Fruit fly (Drosophila melanogaster) whole organism, embryonic: ENCODE data around the gene Ptp10D.

ENCODE experiments used
- Aef1 ChIP-seq: fragments of 200-800 bp; sonication (Bioruptor generic); IDR thresholded peaks from 3 replicates; pipeline ENCODE4 v1.3.6; 2022; ENCODE audit warnings: missing biosample characterization, missing genetic modification characterization
- BEAF-32 ChIP-seq: fragments of 200-800 bp; sonication (Bioruptor generic); optimal IDR thresholded peaks from 3 replicates; lab custom pipeline; 2017; ENCODE audit warnings: missing biosample characterization, missing genetic modification characterization, mild to moderate bottlenecking, moderate library complexity, missing genetic modification reagents
- Bdp1 ChIP-seq: fragments of 200-800 bp; sonication (Bioruptor generic); optimal IDR thresholded peaks from 3 replicates; lab custom pipeline; 2016; ENCODE audit warnings: missing biosample characterization, missing genetic modification characterization
- Blimp-1 ChIP-seq: fragments of 200-800 bp; sonication (Bioruptor generic); optimal IDR thresholded peaks from 3 replicates; lab custom pipeline; 2018; ENCODE audit warnings: missing biosample characterization, missing genetic modification characterization, mild to moderate bottlenecking, moderate library complexity, missing genetic modification reagents
- CG10543 ChIP-seq: fragments of 200-800 bp; sonication (Bioruptor generic); optimal IDR thresholded peaks from 3 replicates; lab custom pipeline; 2017; ENCODE audit warnings: missing biosample characterization, mild to moderate bottlenecking, missing genetic modification characterization, moderate library complexity
- CG10979 ChIP-seq: fragments of 200-800 bp; sonication (Bioruptor generic); optimal IDR thresholded peaks from 2 replicates; lab custom pipeline; 2018; ENCODE audit warnings: missing biosample characterization, mild to moderate bottlenecking, missing genetic modification characterization, moderate library complexity
- CG13624 ChIP-seq: fragments of 200-800 bp; sonication (Bioruptor generic); optimal IDR thresholded peaks from 2 replicates; lab custom pipeline; 2016; ENCODE audit warnings: missing biosample characterization, missing genetic modification characterization
- CG14965 ChIP-seq: fragments of 200-800 bp; sonication (Bioruptor generic); optimal IDR thresholded peaks from 2 replicates; lab custom pipeline; 2016; ENCODE audit warnings: missing biosample characterization, missing genetic modification characterization, borderline replicate concordance
- CG17361 ChIP-seq: fragments of 200-800 bp; sonication (Bioruptor generic); IDR thresholded peaks from 3 replicates; pipeline ENCODE4 v1.3.6; 2022; ENCODE audit warnings: missing biosample characterization, missing genetic modification characterization
- CG17802 ChIP-seq: fragments of 200-800 bp; sonication (Bioruptor generic); optimal IDR thresholded peaks from 2 replicates; lab custom pipeline; 2018; ENCODE audit warnings: missing biosample characterization, mild to moderate bottlenecking, missing genetic modification characterization, moderate library complexity
- CG17912 ChIP-seq: fragments of 200-800 bp; sonication (Bioruptor generic); optimal IDR thresholded peaks from 2 replicates; lab custom pipeline; 2018; ENCODE audit warnings: missing biosample characterization, mild to moderate bottlenecking, missing genetic modification characterization
- CG1832 ChIP-seq: fragments of 200-800 bp; sonication (Bioruptor generic); optimal IDR thresholded peaks from 2 replicates; lab custom pipeline; 2017; ENCODE audit warnings: missing biosample characterization, mild to moderate bottlenecking, missing genetic modification characterization, inconsistent platforms
- CG18476 ChIP-seq: fragments of 200-800 bp; sonication (Bioruptor generic); optimal IDR thresholded peaks from 2 replicates; lab custom pipeline; 2016; ENCODE audit warnings: missing biosample characterization, mild to moderate bottlenecking, missing genetic modification characterization
- CG4617 ChIP-seq: fragments of 200-800 bp; sonication (Bioruptor generic); optimal IDR thresholded peaks from 3 replicates; lab custom pipeline; 2016; ENCODE audit warnings: missing biosample characterization, missing genetic modification characterization, borderline replicate concordance
- CG7963 ChIP-seq: fragments of 200-800 bp; sonication (Bioruptor generic); IDR thresholded peaks from 3 replicates; pipeline ENCODE4 v1.3.6; 2022; ENCODE audit warnings: missing biosample characterization, missing genetic modification characterization; ENCODE audit not compliant: partially characterized antibody
- CG9215 ChIP-seq: fragments of 200-800 bp; sonication (Bioruptor generic); IDR thresholded peaks from 2 replicates; pipeline ENCODE4 v1.3.6; 2022; ENCODE audit warnings: missing biosample characterization, missing genetic modification characterization
- CkIIα-i1 ChIP-seq: fragments of 200-800 bp; sonication (Bioruptor generic); IDR thresholded peaks from 2 replicates; pipeline ENCODE4 v1.3.6; 2022; ENCODE audit warnings: missing biosample characterization, missing genetic modification characterization
- Deaf1 ChIP-seq: fragments of 200-800 bp; optimal IDR thresholded peaks from 3 replicates; lab custom pipeline; 2019; ENCODE audit warnings: missing biosample characterization, mild to moderate bottlenecking, missing genetic modification characterization, moderate library complexity
- Dip3 ChIP-seq: fragments of 200-800 bp; sonication (Bioruptor generic); optimal IDR thresholded peaks from 3 replicates; lab custom pipeline; 2016; ENCODE audit warnings: missing biosample characterization, missing genetic modification characterization
- ERR ChIP-seq: fragments of 200-800 bp; sonication (Bioruptor generic); optimal IDR thresholded peaks from 2 replicates; lab custom pipeline; 2016; ENCODE audit warnings: missing biosample characterization, missing genetic modification characterization
- Fer2 ChIP-seq: fragments of 200-800 bp; sonication (Bioruptor generic); optimal IDR thresholded peaks from 2 replicates; lab custom pipeline; 2018; ENCODE audit warnings: missing biosample characterization, mild to moderate bottlenecking, missing genetic modification characterization, moderate library complexity
- Hr78 ChIP-seq, 2 experiments: fragments of 200-800 bp in 1 of 2; fragments of >200 bp in 1 of 2; sonication (Bioruptor generic) in 1 of 2; optimal IDR thresholded peaks; 2 replicates each; lab custom pipeline; 2017 to 2019; ENCODE audit warnings: missing biosample characterization in 2 of 2, missing genetic modification characterization in 2 of 2, mild to moderate bottlenecking in 1 of 2, moderate library complexity in 1 of 2
- Lpt ChIP-seq: fragments of >200 bp; optimal IDR thresholded peaks from 2 replicates; lab custom pipeline; 2018; ENCODE audit warnings: missing biosample characterization, missing genetic modification characterization
- Med ChIP-seq: fragments of 200-800 bp; sonication (Bioruptor generic); peaks from one replicate; lab custom pipeline; 2016; ENCODE audit warnings: missing biosample characterization, missing genetic modification characterization, mild to moderate bottlenecking, inconsistent platforms, moderate library complexity
- Meics ChIP-seq: fragments of 200-800 bp; sonication (Bioruptor generic); optimal IDR thresholded peaks from 2 replicates; lab custom pipeline; 2017; ENCODE audit warnings: missing biosample characterization, mild to moderate bottlenecking, missing genetic modification characterization
- Rfx ChIP-seq: fragments of 200-800 bp; sonication (Bioruptor generic); IDR thresholded peaks from 2 replicates; pipeline ENCODE4 v1.3.6; 2022; ENCODE audit warnings: missing biosample characterization, missing genetic modification characterization
- Stat92E ChIP-seq, 3 experiments: fragments of >200 bp in 2 of 3; fragments of 200-800 bp in 1 of 3; sonication (Bioruptor generic) in 1 of 3; optimal IDR thresholded peaks; 2 replicates each; lab custom pipeline; 2017 to 2019; ENCODE audit warnings: missing biosample characterization in 3 of 3, missing genetic modification characterization in 3 of 3, mild to moderate bottlenecking in 1 of 3, moderate library complexity in 1 of 3
- Vsx1 ChIP-seq: fragments of 200-800 bp; sonication (Bioruptor generic); optimal IDR thresholded peaks from 2 replicates; lab custom pipeline; 2017; ENCODE audit warnings: missing biosample characterization, mild to moderate bottlenecking, missing genetic modification characterization, missing genetic modification reagents
- chif ChIP-seq, 2 experiments: fragments of 200-800 bp; sonication (Bioruptor generic); optimal IDR thresholded peaks; 3 replicates each; lab custom pipeline; 2016; ENCODE audit warnings: missing biosample characterization in 2 of 2, missing genetic modification characterization in 2 of 2
- croc ChIP-seq: fragments of 200-800 bp; sonication (Bioruptor generic); conservative IDR thresholded peaks from 3 replicates; pipeline ENCODE4 v1.3.6; 2022; ENCODE audit warnings: missing biosample characterization, missing genetic modification characterization
- fd64A ChIP-seq: fragments of 200-800 bp; sonication (Bioruptor generic); optimal IDR thresholded peaks from 3 replicates; lab custom pipeline; 2018; ENCODE audit warnings: missing biosample characterization, mild to moderate bottlenecking, missing genetic modification characterization
- ftz-f1 ChIP-seq: fragments of 200-800 bp; sonication (Bioruptor generic); optimal IDR thresholded peaks from 2 replicates; lab custom pipeline; 2016; ENCODE audit warnings: missing biosample characterization, missing genetic modification characterization
- hbn ChIP-seq: fragments of 200-800 bp; sonication (Bioruptor generic); IDR thresholded peaks from 2 replicates; pipeline ENCODE4 v1.3.6; 2022; ENCODE audit warnings: missing biosample characterization, missing genetic modification characterization; ENCODE audit not compliant: partially characterized antibody
- her ChIP-seq: fragments of 200-800 bp; sonication (Bioruptor generic); optimal IDR thresholded peaks from 2 replicates; lab custom pipeline; 2016; ENCODE audit warnings: missing biosample characterization, missing genetic modification characterization
- lov ChIP-seq, 2 experiments: fragments of 200-800 bp in 1 of 2; fragments of >200 bp in 1 of 2; sonication (Bioruptor generic) in 1 of 2; IDR thresholded peaks in 1 of 2; optimal IDR thresholded peaks in 1 of 2; 2 replicates in 1 of 2; 3 replicates in 1 of 2; pipeline versions ENCODE4 v1.3.6 to Lab custom; 2017 to 2022; ENCODE audit warnings: missing biosample characterization in 1 of 2, missing genetic modification characterization in 1 of 2
- maf-S ChIP-seq: fragments of 200-800 bp; sonication (Bioruptor generic); optimal IDR thresholded peaks from 2 replicates; lab custom pipeline; 2016; ENCODE audit warnings: missing biosample characterization, missing genetic modification characterization
- onecut ChIP-seq: fragments of 200-800 bp; sonication (Bioruptor generic); IDR thresholded peaks from 2 replicates; pipeline ENCODE4 v1.3.6; 2022; ENCODE audit warnings: missing biosample characterization, missing genetic modification characterization
- p53 ChIP-seq: fragments of 200-800 bp; sonication (Bioruptor generic); optimal IDR thresholded peaks from 2 replicates; lab custom pipeline; 2016; ENCODE audit warnings: missing biosample characterization, missing genetic modification characterization
- pfk ChIP-seq: fragments of 200-800 bp; sonication (Bioruptor generic); optimal IDR thresholded peaks from 2 replicates; lab custom pipeline; 2018; ENCODE audit warnings: missing biosample characterization, mild to moderate bottlenecking, missing genetic modification characterization, moderate library complexity
- pho ChIP-seq: fragments of 200-800 bp; sonication (Bioruptor generic); optimal IDR thresholded peaks from 2 replicates; lab custom pipeline; 2016; ENCODE audit warnings: missing biosample characterization, missing genetic modification characterization
- seq ChIP-seq: fragments of 200-800 bp; sonication (Bioruptor generic); IDR thresholded peaks from 2 replicates; pipeline ENCODE4 v1.3.6; 2022; ENCODE audit warnings: missing biosample characterization, missing genetic modification characterization
- sob ChIP-seq: fragments of 200-800 bp; sonication (Bioruptor generic); IDR thresholded peaks from 2 replicates; pipeline ENCODE4 v1.3.6; 2022; ENCODE audit warnings: missing biosample characterization, missing genetic modification characterization
- tin ChIP-seq: fragments of 200-800 bp; sonication (Bioruptor generic); optimal IDR thresholded peaks from 3 replicates; lab custom pipeline; 2016; ENCODE audit warnings: missing biosample characterization, missing genetic modification characterization
- ttk ChIP-seq: fragments of 200-800 bp; sonication (Bioruptor generic); IDR thresholded peaks from 2 replicates; pipeline ENCODE4 v2.1.2; 2022; ENCODE audit warnings: missing biosample characterization, missing genetic modification characterization
- tup ChIP-seq: fragments of 200-800 bp; sonication (Bioruptor generic); optimal IDR thresholded peaks from 2 replicates; lab custom pipeline; 2016; ENCODE audit warnings: missing biosample characterization, mild to moderate bottlenecking, missing genetic modification characterization, moderate library complexity
- z ChIP-seq: fragments of 200-800 bp; sonication (Bioruptor generic); IDR thresholded peaks from 3 replicates; pipeline ENCODE4 v1.3.6; 2022; ENCODE audit warnings: missing biosample characterization, missing genetic modification characterization
- zf30C ChIP-seq: fragments of 200-800 bp; sonication (Bioruptor generic); optimal IDR thresholded peaks from 3 replicates; lab custom pipeline; 2018; ENCODE audit warnings: missing biosample characterization, mild to moderate bottlenecking, missing genetic modification characterization
- zfh2 ChIP-seq: fragments of 200-800 bp; sonication (Bioruptor generic); optimal IDR thresholded peaks from 2 replicates; lab custom pipeline; 2016; ENCODE audit warnings: missing biosample characterization, missing genetic modification characterization

Gene Ptp10D

dm6 chrX:11580200-11580840, 41.5 kb upstream of the Ptp10D start, which contains the start of gene nod (continued):
- TF ChIP-seq Stat92E (GFP tag; optimal IDR thresholded peaks at IDR 0.05; lab: Kevin White, UChicago) (no peak), chif (GFP tag; optimal IDR thresholded peaks at IDR 0.05; lab: Kevin White, UChicago) (peak; percentile 21 to 52), CkIIα-i1 (GFP tag; lab: Robert Waterston, UW) (no peak), CG4617 (GFP tag; lab: Kevin White, UChicago) (peak; percentile 27), p53 (GFP tag; lab: Kevin White, UChicago) (peak; percentile 61), zfh2 (GFP tag; lab: Kevin White, UChicago) (peak; percentile 82), maf-S (GFP tag; lab: Kevin White, UChicago) (peak; percentile 58), CG18476 (GFP tag; lab: Kevin White, UChicago) (peak; percentile 43), sob (GFP tag; lab: Robert Waterston, UW) (peak; percentile 55; the same call in 1 of the 2 replicates), Lpt (GFP tag; lab: Kevin White, UChicago) (no peak), tin (GFP tag; lab: Kevin White, UChicago) (peak; percentile 64), pho (GFP tag; lab: Kevin White, UChicago) (peak; percentile 62), z (GFP tag; lab: Robert Waterston, UW) (peak; percentile 45; the same call in 1 of the 3 replicates), CG7963 (GFP tag; lab: Robert Waterston, UW) (0 out of 3 replicates have a peak, but pooled peaks have one; percentile 38), ftz-f1 (GFP tag; lab: Kevin White, UChicago) (peak; percentile 87), her (peak; percentile 73), Fer2 (tag; lab: Kevin White, UChicago) (no peak), CG10979 (tag; lab: Kevin White, UChicago) (peak; percentile 48), croc (GFP tag; lab: Robert Waterston, UW) (no peak; the same call in 2 of the 3 replicates), Rfx (GFP tag; lab: Robert Waterston, UW) (peak; percentile 74), CG14965 (GFP tag; lab: Kevin White, UChicago) (no peak), tup (GFP tag; lab: Kevin White, UChicago) (no peak), CG17802 (tag; lab: Kevin White, UChicago) (no peak), CG17361 (GFP tag; lab: Robert Waterston, UW) (peak; percentile 71), ttk (GFP tag; lab: Robert Waterston, UW) (peak; percentile 49), CG13624 (GFP tag; lab: Kevin White, UChicago) (peak; percentile 55), Deaf1 (tag; lab: Kevin White, UChicago) (peak; percentile 21), Dip3 (peak; percentile 46), CG10543 (GFP tag; lab: Kevin White, UChicago) (peak; percentile 49), BEAF-32 (GFP tag; lab: Kevin White, UChicago) (peak; percentile 81), Meics (GFP tag; lab: Kevin White, UChicago) (peak; percentile 67), zf30C (GFP tag; lab: Kevin White, UChicago) (no peak), fd64A (GFP tag; lab: Kevin White, UChicago) (no peak), Med (GFP tag; lab: Kevin White, UChicago) (peak; percentile 92), CG9215 (GFP tag; lab: Robert Waterston, UW) (peak; percentile 40; the same call in 1 of the 2 replicates), seq (GFP tag; lab: Robert Waterston, UW) (peak; percentile 15; the same call in 1 of the 2 replicates), Hr78 (GFP tag; optimal IDR thresholded peaks at IDR 0.05; lab: Kevin White, UChicago) (no peak), Bdp1 (GFP tag; lab: Kevin White, UChicago) (peak; percentile 7), hbn (GFP tag; lab: Robert Waterston, UW) (peak; percentile 73), CG17912 (GFP tag; lab: Kevin White, UChicago) (no peak), Blimp-1 (GFP tag; lab: Kevin White, UChicago) (peak; percentile 44), CG1832 (GFP tag; lab: Kevin White, UChicago) (peak; percentile 57), lov (optimal IDR thresholded peaks at IDR 0.05; lab: Kevin White, UChicago) (no peak), lov (GFP tag; IDR thresholded peaks at IDR 0.05; lab: Robert Waterston, UW) (no peak), onecut (GFP tag; lab: Robert Waterston, UW) (0 out of 2 replicates have a peak, but pooled peaks have one; percentile 26), Aef1 (GFP tag; lab: Robert Waterston, UW) (peak; percentile 32; the same call in 1 of the 3 replicates), ERR (GFP tag; lab: Kevin White, UChicago) (peak; percentile 74), Vsx1 (GFP tag; lab: Kevin White, UChicago) (no peak), pfk (no peak)
